Worm (Caenorhabditis elegans) whole organism, L1 larva: ENCODE measurements around the gene slc-17.4.

Experiments
- blmp-1 ChIP-seq: fragments of 150-350 bp; optimal IDR thresholded peaks from 2 replicates; lab custom pipeline; 2014; ENCODE audit warnings: missing biosample characterization, missing genetic modification characterization
- ceh-88 ChIP-seq: fragments of 200-800 bp; sonication (Bioruptor generic); IDR thresholded peaks from 2 replicates; pipeline ENCODE4 v1.3.6; 2022; ENCODE audit warnings: missing genetic modification characterization, missing compliant biosample characterization
- dsc-1 ChIP-seq: sonication (generic microtip); optimal IDR thresholded peaks from 2 replicates; lab custom pipeline; 2016; ENCODE audit warnings: mild to moderate bottlenecking, missing genetic modification characterization, missing compliant biosample characterization
- elt-3 ChIP-seq, 6 experiments: fragments of 150-350 bp in 1 of 6; sonication (generic microtip); optimal IDR thresholded peaks; 2 replicates each; lab custom pipeline; 2017 to 2018; ENCODE audit warnings: missing biosample characterization in 6 of 6, missing genetic modification characterization in 6 of 6, inconsistent platforms in 1 of 6
- lin-13 ChIP-seq: fragments of 150-350 bp; optimal IDR thresholded peaks from 2 replicates; lab custom pipeline; 2014; ENCODE audit warnings: missing biosample characterization, missing genetic modification reagents, missing genetic modification characterization
- lsy-2 ChIP-seq, 2 experiments: fragments of 150-350 bp; optimal IDR thresholded peaks; 2 replicates each; lab custom pipeline; 2014; ENCODE audit warnings: missing biosample characterization in 2 of 2, missing genetic modification characterization in 2 of 2
- nhr-28 ChIP-seq: fragments of 150-350 bp; optimal IDR thresholded peaks from 2 replicates; lab custom pipeline; 2014; ENCODE audit warnings: missing biosample characterization, missing genetic modification characterization
- nhr-76 ChIP-seq: sonication (generic microtip); optimal IDR thresholded peaks from 2 replicates; lab custom pipeline; 2017; ENCODE audit warnings: missing biosample characterization, missing genetic modification characterization
- pag-3 ChIP-seq: sonication (generic microtip); optimal IDR thresholded peaks from 2 replicates; lab custom pipeline; 2017; ENCODE audit warnings: missing genetic modification characterization, mild to moderate bottlenecking, missing compliant biosample characterization, antibody characterized with exemption, borderline replicate concordance; ENCODE audit not compliant: insufficient read depth
- skn-1 ChIP-seq: fragments of 150-350 bp; optimal IDR thresholded peaks from 2 replicates; lab custom pipeline; 2014; ENCODE audit warnings: missing biosample characterization, missing genetic modification characterization

- TF ChIP-seq dsc-1 (tag; lab: Kevin White, UChicago): peak; percentile 99
- TF ChIP-seq lin-13 (GFP tag; lab: Kevin White, UChicago): peak; percentile 99
- TF ChIP-seq blmp-1: peak; percentile 84
- TF ChIP-seq lsy-2 (tag; optimal IDR thresholded peaks at IDR 0.05; lab: Kevin White, UChicago): peak; percentile 97
- peak; percentile 98 for TF ChIP-seq skn-1 (tag; lab: Kevin White, UChicago)
- peak; percentile 74 for TF ChIP-seq pag-3 (tag; lab: Kevin White, UChicago)
- TF ChIP-seq elt-3 (tag; optimal IDR thresholded peaks at IDR 0.05; lab: Kevin White, UChicago): peak; percentile 60 to 97 (median 88)
- TF ChIP-seq nhr-76 (tag; lab: Kevin White, UChicago): peak; percentile 80
- peak; percentile 95 for TF ChIP-seq ceh-88 (GFP tag; lab: Robert Waterston, UW)
- TF ChIP-seq nhr-28: no peak
These were observed 41.8 kb downstream of the slc-17.4 start, which contains the start of gene eelo-2 for ce11 chrIV:17249691-17250181.
